Worm (Caenorhabditis elegans) whole organism, L1 larva: ENCODE data around the gene F38B6.3.

Experiments
- C04F5.9 ChIP-seq: sonication (generic microtip); optimal IDR thresholded peaks from 2 replicates; lab custom pipeline; 2016; ENCODE audit warnings: missing genetic modification characterization, missing compliant biosample characterization
- aha-1 ChIP-seq: fragments of 150-350 bp; optimal IDR thresholded peaks from 2 replicates; lab custom pipeline; 2014; ENCODE audit warnings: missing biosample characterization, missing genetic modification characterization
- blmp-1 ChIP-seq: fragments of 150-350 bp; optimal IDR thresholded peaks from 2 replicates; lab custom pipeline; 2014; ENCODE audit warnings: missing biosample characterization, missing genetic modification characterization
- ceh-63 ChIP-seq: fragments of 200-800 bp; sonication (Bioruptor generic); optimal IDR thresholded peaks from 2 replicates; lab custom pipeline; 2018; ENCODE audit warnings: mild to moderate bottlenecking, missing genetic modification characterization, missing compliant biosample characterization
- ceh-90 ChIP-seq: sonication (generic microtip); optimal IDR thresholded peaks from 2 replicates; lab custom pipeline; 2016; ENCODE audit warnings: missing genetic modification characterization, missing compliant biosample characterization
- dsc-1 ChIP-seq: sonication (generic microtip); optimal IDR thresholded peaks from 2 replicates; lab custom pipeline; 2016; ENCODE audit warnings: mild to moderate bottlenecking, missing genetic modification characterization, missing compliant biosample characterization
- efl-1 ChIP-seq, 4 experiments: fragments of 150-350 bp; optimal IDR thresholded peaks in 3 of 4; peaks in 1 of 4; 1 replicate in 1 of 4; 2 replicates in 3 of 4; lab custom pipeline; 2014; ENCODE audit warnings: missing biosample characterization in 2 of 4, missing genetic modification characterization in 2 of 4, missing genetic modification reagents in 2 of 4
- egl-13 ChIP-seq: sonication (generic microtip); optimal IDR thresholded peaks from 2 replicates; lab custom pipeline; 2016; ENCODE audit warnings: missing genotype, missing genetic modification reagents, missing genetic modification characterization, missing compliant biosample characterization
- elt-2 ChIP-seq: sonication (generic microtip); optimal IDR thresholded peaks from 2 replicates; lab custom pipeline; 2016; ENCODE audit warnings: missing genetic modification characterization, mild to moderate bottlenecking, inconsistent platforms, missing compliant biosample characterization, missing genetic modification reagents
- elt-3 ChIP-seq, 6 experiments: fragments of 150-350 bp in 1 of 6; sonication (generic microtip); optimal IDR thresholded peaks; 2 replicates each; lab custom pipeline; 2017 to 2018; ENCODE audit warnings: missing biosample characterization in 6 of 6, missing genetic modification characterization in 6 of 6, inconsistent platforms in 1 of 6
- fkh-8 ChIP-seq: sonication (generic microtip); optimal IDR thresholded peaks from 2 replicates; lab custom pipeline; 2016; ENCODE audit warnings: mild to moderate bottlenecking, missing genetic modification characterization, missing compliant biosample characterization
- fos-1 ChIP-seq: fragments of 150-350 bp; optimal IDR thresholded peaks from 2 replicates; lab custom pipeline; 2014; ENCODE audit warnings: missing biosample characterization, missing genetic modification characterization
- isw-1 ChIP-seq: fragments of 200-800 bp; sonication (Bioruptor generic); IDR thresholded peaks from 2 replicates; pipeline ENCODE4 v1.3.6; 2022; ENCODE audit warnings: missing genetic modification characterization, missing compliant biosample characterization
- jun-1 ChIP-seq: fragments of 150-350 bp; optimal IDR thresholded peaks from 2 replicates; lab custom pipeline; 2014; ENCODE audit warnings: missing biosample characterization, missing genetic modification reagents, missing genetic modification characterization
- lin-14 ChIP-seq: fragments of 200-800 bp; sonication (Bioruptor generic); optimal IDR thresholded peaks from 2 replicates; lab custom pipeline; 2018; ENCODE audit warnings: mild to moderate bottlenecking, missing genetic modification characterization, moderate library complexity, missing compliant biosample characterization
- lin-15B ChIP-seq: fragments of 150-350 bp; sonication (generic microtip); optimal IDR thresholded peaks from 3 replicates; lab custom pipeline; 2014; ENCODE audit warnings: missing biosample characterization, missing genetic modification characterization
- lin-39 ChIP-seq: fragments of 150-350 bp; optimal IDR thresholded peaks from 2 replicates; lab custom pipeline; 2014; ENCODE audit warnings: missing biosample characterization, missing genetic modification reagents, missing genetic modification characterization
- mab-9 ChIP-seq: fragments of 200-800 bp; sonication (Bioruptor generic); IDR thresholded peaks from 2 replicates; pipeline ENCODE4 v1.3.6; 2022; ENCODE audit warnings: missing genetic modification reagents, missing genetic modification characterization, missing compliant biosample characterization
- mep-1 ChIP-seq: fragments of 150-350 bp; optimal IDR thresholded peaks from 2 replicates; lab custom pipeline; 2014; ENCODE audit warnings: missing biosample characterization, missing genetic modification characterization
- nhr-20 ChIP-seq: sonication (generic microtip); optimal IDR thresholded peaks from 2 replicates; lab custom pipeline; 2016; ENCODE audit warnings: mild to moderate bottlenecking, missing genetic modification characterization, missing compliant biosample characterization
- nhr-47 ChIP-seq: sonication (generic microtip); optimal IDR thresholded peaks from 2 replicates; lab custom pipeline; 2016; ENCODE audit warnings: mild to moderate bottlenecking, missing genetic modification characterization, moderate library complexity, missing compliant biosample characterization
- nhr-71 ChIP-seq: sonication (generic microtip); optimal IDR thresholded peaks from 2 replicates; lab custom pipeline; 2016; ENCODE audit warnings: mild to moderate bottlenecking, missing genetic modification characterization, moderate library complexity, missing compliant biosample characterization
- nhr-85 ChIP-seq: sonication (generic microtip); peaks from one replicate; lab custom pipeline; 2016; ENCODE audit warnings: missing genetic modification characterization, inconsistent platforms, missing compliant biosample characterization
- nhr-90 ChIP-seq: sonication (generic microtip); optimal IDR thresholded peaks from 2 replicates; lab custom pipeline; 2016; ENCODE audit warnings: mild to moderate bottlenecking, missing genetic modification characterization, missing compliant biosample characterization; ENCODE audit not compliant: poor library complexity
- pax-3 ChIP-seq: fragments of 200-800 bp; sonication (Bioruptor generic); optimal IDR thresholded peaks from 2 replicates; lab custom pipeline; 2018; ENCODE audit warnings: mild to moderate bottlenecking, missing genetic modification characterization, moderate library complexity, missing compliant biosample characterization
- pqm-1 ChIP-seq: sonication (generic microtip); optimal IDR thresholded peaks from 3 replicates; lab custom pipeline; 2017; ENCODE audit warnings: missing biosample characterization, missing genetic modification characterization
- rnt-1 ChIP-seq: sonication (generic microtip); optimal IDR thresholded peaks from 2 replicates; lab custom pipeline; 2016; ENCODE audit warnings: mild to moderate bottlenecking, missing genetic modification characterization, moderate library complexity, missing compliant biosample characterization
- skn-1 ChIP-seq: fragments of 150-350 bp; optimal IDR thresholded peaks from 2 replicates; lab custom pipeline; 2014; ENCODE audit warnings: missing biosample characterization, missing genetic modification characterization
- snu-23 ChIP-seq: sonication (generic microtip); optimal IDR thresholded peaks from 2 replicates; lab custom pipeline; 2016; ENCODE audit warnings: missing genetic modification characterization, missing compliant biosample characterization
- sup-37 ChIP-seq: fragments of 200-800 bp; sonication (Bioruptor generic); optimal IDR thresholded peaks from 2 replicates; lab custom pipeline; 2018; ENCODE audit warnings: mild to moderate bottlenecking, missing genetic modification characterization, missing compliant biosample characterization
- swsn-7 ChIP-seq: sonication (generic microtip); optimal IDR thresholded peaks from 2 replicates; lab custom pipeline; 2016; ENCODE audit warnings: missing genetic modification characterization, missing compliant biosample characterization
- tbx-2 ChIP-seq: sonication (generic microtip); optimal IDR thresholded peaks from 2 replicates; lab custom pipeline; 2016; ENCODE audit warnings: missing genetic modification characterization, missing compliant biosample characterization
- tlp-1 ChIP-seq: fragments of 150-350 bp; optimal IDR thresholded peaks from 2 replicates; lab custom pipeline; 2014; ENCODE audit warnings: missing biosample characterization, missing genetic modification characterization
- unc-86 ChIP-seq: sonication (generic microtip); optimal IDR thresholded peaks from 2 replicates; lab custom pipeline; 2016; ENCODE audit warnings: missing genetic modification characterization, missing compliant biosample characterization
- unc-98 ChIP-seq: fragments of 200-800 bp; sonication (Bioruptor generic); IDR thresholded peaks from 2 replicates; pipeline ENCODE4 v1.3.6; 2022; ENCODE audit warnings: missing genetic modification characterization, missing compliant biosample characterization
- xbp-1 ChIP-seq: sonication (generic microtip); optimal IDR thresholded peaks from 2 replicates; lab custom pipeline; 2016; ENCODE audit warnings: missing genetic modification characterization, missing compliant biosample characterization
- zag-1 ChIP-seq: fragments of 150-350 bp; optimal IDR thresholded peaks from 2 replicates; lab custom pipeline; 2014; ENCODE audit warnings: missing biosample characterization, missing genetic modification characterization
- zip-4 ChIP-seq: fragments of 200-800 bp; sonication (Bioruptor generic); optimal IDR thresholded peaks from 2 replicates; lab custom pipeline; 2018; ENCODE audit warnings: mild to moderate bottlenecking, missing genetic modification characterization, moderate library complexity, missing compliant biosample characterization
- ztf-11 ChIP-seq, 2 experiments: sonication (generic microtip); optimal IDR thresholded peaks; 2 replicates each; lab custom pipeline; 2016 to 2017; ENCODE audit warnings: missing genetic modification characterization in 2 of 2, missing biosample characterization in 1 of 2, missing compliant biosample characterization in 1 of 2
- ztf-4 ChIP-seq: fragments of 150-350 bp; optimal IDR thresholded peaks from 2 replicates; lab custom pipeline; 2014; ENCODE audit warnings: missing biosample characterization, missing genetic modification characterization

The F38B6.3 gene

ce11 chrX:6656251-6656650, 37.2 kb upstream of the F38B6.3 start:
- TF ChIP-seq unc-86: no peak
- no peak for TF ChIP-seq efl-1 (optimal IDR thresholded peaks at IDR 0.05; lab: Kevin White, UChicago)
- TF ChIP-seq efl-1 (GFP tag; optimal IDR thresholded peaks at IDR 0.05 in 1 of 2; lab: Kevin White, UChicago): peak in 1 of 2 experiments; percentile 85
- no peak for TF ChIP-seq pax-3
- no peak for TF ChIP-seq isw-1 (GFP tag; lab: Robert Waterston, UW)
- no peak for TF ChIP-seq zag-1 (tag; lab: Kevin White, UChicago)
- TF ChIP-seq, all 84 proteins: peak for 1

- TF ChIP-seq zip-4 (GFP tag; lab: Kevin White, UChicago) (no peak), swsn-7 (tag; lab: Kevin White, UChicago) (no peak), snu-23 (GFP tag; lab: Kevin White, UChicago) (no peak), elt-2 (tag; lab: Kevin White, UChicago) (peak; percentile 34), fos-1 (tag; lab: Kevin White, UChicago) (no peak), sup-37 (GFP tag; lab: Kevin White, UChicago) (no peak)
These were observed 36.7 kb upstream of the F38B6.3 start for ce11 chrX:6656770-6657169.

- TF ChIP-seq efl-1 (optimal IDR thresholded peaks at IDR 0.05; lab: Kevin White, UChicago) (no peak), efl-1 (GFP tag; optimal IDR thresholded peaks at IDR 0.05 in 1 of 2; lab: Kevin White, UChicago) (peak in 1 of 2 experiments; percentile 67), nhr-20 (no peak), unc-86 (no peak)
These were observed 31.2 kb upstream of the F38B6.3 start for ce11 chrX:6662267-6662666.

- TF ChIP-seq nhr-85 (tag; lab: Kevin White, UChicago) (peak; percentile 73), lin-14 (GFP tag; lab: Kevin White, UChicago) (peak; percentile 19), efl-1 (optimal IDR thresholded peaks at IDR 0.05; lab: Kevin White, UChicago) (no peak), efl-1 (GFP tag; optimal IDR thresholded peaks at IDR 0.05 in 1 of 2; lab: Kevin White, UChicago) (peak in 1 of 2 experiments; percentile 59), lin-39 (no peak), nhr-71 (peak; percentile 22), rnt-1 (tag; lab: Kevin White, UChicago) (no peak), aha-1 (tag; lab: Kevin White, UChicago) (no peak), nhr-90 (tag; lab: Kevin White, UChicago) (peak; percentile 5), tbx-2 (tag; lab: Kevin White, UChicago) (peak; percentile 53), C04F5.9 (no peak), ztf-4 (tag; lab: Kevin White, UChicago) (peak; percentile 44), nhr-20 (peak; percentile 42), ztf-11 (tag; optimal IDR thresholded peaks at IDR 0.05; lab: Kevin White, UChicago) (no peak), elt-3 (tag; optimal IDR thresholded peaks at IDR 0.05; lab: Kevin White, UChicago) (peak in 2 of 6 experiments; percentile 20 to 74), dsc-1 (tag; lab: Kevin White, UChicago) (no peak), xbp-1 (tag; lab: Kevin White, UChicago) (no peak), blmp-1 (peak; percentile 51)
- TF ChIP-seq, all 84 proteins: peak for 10
These were observed 29.5 kb upstream of the F38B6.3 start for ce11 chrX:6663780-6664437.

- TF ChIP-seq snu-23 (GFP tag; lab: Kevin White, UChicago): no peak
- no peak for TF ChIP-seq unc-98 (GFP tag; lab: Robert Waterston, UW)
- no peak for TF ChIP-seq fos-1 (tag; lab: Kevin White, UChicago)
- no peak for TF ChIP-seq mep-1 (tag; lab: Kevin White, UChicago)
- TF ChIP-seq nhr-47: no peak
- TF ChIP-seq tbx-2 (tag; lab: Kevin White, UChicago): no peak
- peak; percentile 46 for TF ChIP-seq dsc-1 (tag; lab: Kevin White, UChicago)
- TF ChIP-seq egl-13: no peak
- no peak for TF ChIP-seq ceh-63 (GFP tag; lab: Kevin White, UChicago)
- peak; percentile 42 for TF ChIP-seq nhr-71
- TF ChIP-seq ceh-90 (tag; lab: Kevin White, UChicago): no peak
- no peak for TF ChIP-seq pqm-1 (tag; lab: Kevin White, UChicago)
- no peak for TF ChIP-seq ztf-4 (tag; lab: Kevin White, UChicago)
- TF ChIP-seq jun-1 (tag; lab: Kevin White, UChicago): no peak
- TF ChIP-seq pax-3: no peak
- TF ChIP-seq nhr-20: peak; percentile 16
- TF ChIP-seq fkh-8 (tag; lab: Kevin White, UChicago): peak; percentile 12
- no peak for TF ChIP-seq skn-1 (tag; lab: Kevin White, UChicago)
- no peak for TF ChIP-seq unc-86
- TF ChIP-seq mab-9: no peak
- TF ChIP-seq elt-2 (tag; lab: Kevin White, UChicago): peak; percentile 27
- no peak for TF ChIP-seq lin-15B (tag; lab: Kevin White, UChicago)
- no peak for TF ChIP-seq tlp-1 (tag; lab: Kevin White, UChicago)
These were observed 28.1 kb upstream of the F38B6.3 start for ce11 chrX:6665129-6665858.
